Worm (Caenorhabditis elegans): ENCODE results near the gene hrg-1.
A peak's percentile ranks its signal among the peaks of the same experiment; 100 is the strongest.

The hrg-1 gene

ce11 chrX:3969980-3970403 lies 46.0 kb downstream of the hrg-1 start (continued):
- TF ChIP-seq mel-28 (tag; optimal IDR thresholded peaks at IDR 0.05; ENCODE audit: borderline replicate concordance) (peak; percentile 63), ztf-18 (tag; optimal IDR thresholded peaks at IDR 0.05) (peak; percentile 57), chd-7 (tag; optimal IDR thresholded peaks at IDR 0.05) (peak; percentile 94), ztf-25 (GFP tag; IDR thresholded peaks at IDR 0.05) (peak; percentile 89), K12H6.12 (tag; optimal IDR thresholded peaks at IDR 0.05) (peak; percentile 43), cebp-2 (GFP tag; IDR thresholded peaks at IDR 0.05) (peak; percentile 86; the same call in 1 of the 2 replicates), nhr-80 (tag; optimal IDR thresholded peaks at IDR 0.05) (peak; percentile 47), hrde-1 (tag; optimal IDR thresholded peaks at IDR 0.05; ENCODE audit: borderline replicate concordance) (peak; percentile 79), ceh-40 (GFP tag; IDR thresholded peaks at IDR 0.05) (peak; percentile 82; the same call in 1 of the 2 replicates), lin-54 (GFP tag; optimal IDR thresholded peaks at IDR 0.05) (peak; percentile 66), efl-1 (GFP tag; optimal IDR thresholded peaks at IDR 0.05) (no peak), F33H1.4 (GFP tag; IDR thresholded peaks at IDR 0.05) (0 out of 2 replicates have a peak, but pooled peaks have one; percentile 6), let-607 (tag; optimal IDR thresholded peaks at IDR 0.05) (peak; percentile 37 to 46), attf-6 (GFP tag; IDR thresholded peaks at IDR 0.05) (peak; percentile 81; the same call in 1 of the 2 replicates), athp-1 (tag; optimal IDR thresholded peaks at IDR 0.05) (peak; percentile 70), somi-1 (GFP tag; optimal IDR thresholded peaks at IDR 0.05) (peak; percentile 56), Y95B8A.8 (GFP tag; IDR thresholded peaks at IDR 0.05) (peak; percentile 76; the same call in 1 of the 2 replicates), atf-7 (tag; optimal IDR thresholded peaks at IDR 0.05) (peak; percentile 69), madf-6 (GFP tag; IDR thresholded peaks at IDR 0.05) (peak; percentile 56), lsl-1 (GFP tag; optimal IDR thresholded peaks at IDR 0.05) (peak; percentile 36), tbx-9 (tag; optimal IDR thresholded peaks at IDR 0.05; ENCODE audit: borderline replicate concordance) (peak; percentile 60), Y53F4B.3 (GFP tag; IDR thresholded peaks at IDR 0.05) (peak; percentile 85; the same call in 1 of the 2 replicates), snpc-1.1 (tag; optimal IDR thresholded peaks at IDR 0.05; ENCODE audit: insufficient read depth) (no peak), aptf-2 (GFP tag; conservative IDR thresholded peaks at IDR 0.05) (peak; percentile 70; the same call in 1 of the 2 replicates), sdz-38 (tag; optimal IDR thresholded peaks at IDR 0.05) (no peak), Y56A3A.18 (GFP tag; IDR thresholded peaks at IDR 0.05) (peak; percentile 88), ztf-3 (GFP tag; optimal IDR thresholded peaks at IDR 0.05) (no peak), unc-130 (GFP tag; optimal IDR thresholded peaks at IDR 0.05) (peak; percentile 2), nhr-120 (GFP tag; IDR thresholded peaks at IDR 0.05) (peak; percentile 68; the same call in 1 of the 2 replicates), pha-4 (tag; optimal IDR thresholded peaks at IDR 0.05) (no peak), C17E4.6 (GFP tag; IDR thresholded peaks at IDR 0.05) (peak; percentile 82), madf-10 (tag; optimal IDR thresholded peaks at IDR 0.05) (peak; percentile 73), sea-2 (GFP tag; IDR thresholded peaks at IDR 0.05) (no peak), tlf-1 (GFP tag; optimal IDR thresholded peaks at IDR 0.05) (peak; percentile 33), ama-1 (optimal IDR thresholded peaks at IDR 0.05) (no peak), ama-1 (GFP tag; optimal IDR thresholded peaks at IDR 0.05) (peak in 1 of 2 experiments; percentile 43), madf-3 (GFP tag; IDR thresholded peaks at IDR 0.05) (0 out of 2 replicates have a peak, but pooled peaks have one; percentile 68), ekl-4 (GFP tag; IDR thresholded peaks at IDR 0.05) (peak; percentile 87), ceh-100 (GFP tag; IDR thresholded peaks at IDR 0.05) (peak; percentile 29; the same call in 1 of the 2 replicates), hlh-12 (tag; optimal IDR thresholded peaks at IDR 0.05) (peak; percentile 51), ets-4 (GFP tag; optimal IDR thresholded peaks at IDR 0.05) (peak; percentile 14), egl-18 (GFP tag; IDR thresholded peaks at IDR 0.05) (0 out of 2 replicates have a peak, but pooled peaks have one; percentile 70), tbp1 (GFP tag; optimal IDR thresholded peaks at IDR 0.05) (peak; percentile 93), B0019.2 (GFP tag; conservative IDR thresholded peaks at IDR 0.05) (peak; percentile 54; the same call in 1 of the 2 replicates), F22D6.2 (tag; optimal IDR thresholded peaks at IDR 0.05) (no peak), zfh-2 (GFP tag; conservative IDR thresholded peaks at IDR 0.05) (peak; percentile 86), repo-1 (tag; optimal IDR thresholded peaks at IDR 0.05) (no peak), bed-2 (GFP tag; IDR thresholded peaks at IDR 0.05) (0 out of 2 replicates have a peak, but pooled peaks have one; percentile 60)
